Fruit fly (Drosophila melanogaster) Kc167 (cell line): ENCODE data around the gene Prps.

Source experiments
- h ChIP-seq: fragments of >200 bp; optimal IDR thresholded peaks from 3 replicates; lab custom pipeline; 2018; ENCODE audit warnings: missing external identifiers
- insv ChIP-seq: fragments of >200 bp; optimal IDR thresholded peaks from 3 replicates; lab custom pipeline; 2018; ENCODE audit warnings: missing external identifiers
- psq ChIP-seq: fragments of >200 bp; optimal IDR thresholded peaks from 2 replicates; lab custom pipeline; 2017; ENCODE audit warnings: missing external identifiers
- ttk ChIP-seq: sonication (Bioruptor generic); optimal IDR thresholded peaks from 2 replicates; lab custom pipeline; 2017; ENCODE audit warnings: missing external identifiers

DNA sequence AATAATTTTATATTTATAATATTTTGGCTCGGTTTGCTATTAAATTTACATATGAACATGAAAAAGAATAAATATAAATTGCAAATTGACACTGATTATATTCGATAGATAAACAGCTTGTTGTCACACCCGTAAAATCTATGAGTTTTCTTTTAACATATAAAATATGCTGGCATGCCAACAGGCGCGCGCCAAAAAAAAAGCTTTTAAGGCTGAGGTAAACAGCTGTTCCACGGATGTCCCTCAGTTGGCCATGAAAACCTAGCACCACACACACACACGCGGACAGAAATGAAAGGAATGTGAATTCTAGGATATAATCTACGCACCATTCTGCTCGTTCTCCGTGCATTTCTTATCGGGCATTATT is 1.6 kb downstream of the Prps start:
- TF ChIP-seq ttk (lab: Kevin White, UChicago), result no peak
- no peak for TF ChIP-seq psq (lab: Kevin White, UChicago)
- no peak for TF ChIP-seq h (lab: Kevin White, UChicago)
- no peak for TF ChIP-seq insv
